Worm (Caenorhabditis elegans) whole organism, late embryonic: ENCODE data around the gene bath-7.

Experiments
- C08G9.2 ChIP-seq: sonication (generic microtip); optimal IDR thresholded peaks from 2 replicates; lab custom pipeline; 2016; ENCODE audit warnings: mild to moderate bottlenecking, missing genetic modification characterization, moderate library complexity, missing compliant biosample characterization
- T23F11.4 ChIP-seq: fragments of 200-800 bp; sonication (Bioruptor generic); optimal IDR thresholded peaks from 2 replicates; lab custom pipeline; 2018; ENCODE audit warnings: mild to moderate bottlenecking, missing genetic modification characterization, missing compliant biosample characterization
- ahr-1 ChIP-seq: sonication (generic microtip); optimal IDR thresholded peaks from 2 replicates; lab custom pipeline; 2016; ENCODE audit warnings: missing genetic modification characterization, missing compliant biosample characterization
- ama-1 ChIP-seq: fragments of 150-350 bp; optimal IDR thresholded peaks from 2 replicates; lab custom pipeline; 2014
- ceh-14 ChIP-seq: sonication (generic microtip); optimal IDR thresholded peaks from 2 replicates; lab custom pipeline; 2016; ENCODE audit warnings: missing genotype, missing genetic modification characterization, missing compliant biosample characterization
- ceh-2 ChIP-seq: sonication (generic microtip); optimal IDR thresholded peaks from 2 replicates; lab custom pipeline; 2016; ENCODE audit warnings: missing genotype, missing genetic modification characterization, missing compliant biosample characterization
- ceh-22 ChIP-seq: sonication (generic microtip); optimal IDR thresholded peaks from 2 replicates; lab custom pipeline; 2017; ENCODE audit warnings: missing biosample characterization, missing genetic modification characterization
- ceh-24 ChIP-seq: sonication (generic microtip); optimal IDR thresholded peaks from 2 replicates; lab custom pipeline; 2016; ENCODE audit warnings: mild to moderate bottlenecking, missing genetic modification characterization, missing compliant biosample characterization
- ceh-48 ChIP-seq: sonication (generic microtip); optimal IDR thresholded peaks from 2 replicates; lab custom pipeline; 2016; ENCODE audit warnings: missing genetic modification characterization, inconsistent platforms, missing compliant biosample characterization
- che-1 ChIP-seq: sonication (generic microtip); optimal IDR thresholded peaks from 2 replicates; lab custom pipeline; 2016; ENCODE audit warnings: mild to moderate bottlenecking, missing genetic modification characterization, missing compliant biosample characterization
- dmd-4 ChIP-seq: sonication (generic microtip); optimal IDR thresholded peaks from 2 replicates; lab custom pipeline; 2016; ENCODE audit warnings: borderline replicate concordance, missing genetic modification characterization, missing compliant biosample characterization
- elt-4 ChIP-seq: sonication (generic microtip); optimal IDR thresholded peaks from 2 replicates; lab custom pipeline; 2016; ENCODE audit warnings: missing genetic modification characterization, missing compliant biosample characterization
- ets-4 ChIP-seq: sonication (generic microtip); optimal IDR thresholded peaks from 2 replicates; lab custom pipeline; 2016; ENCODE audit warnings: missing genetic modification characterization, missing compliant biosample characterization
- eyg-1 ChIP-seq: sonication (generic microtip); optimal IDR thresholded peaks from 2 replicates; lab custom pipeline; 2016; ENCODE audit warnings: missing genotype, missing genetic modification characterization, missing compliant biosample characterization
- hlh-13 ChIP-seq: fragments of 200-800 bp; sonication (Bioruptor generic); optimal IDR thresholded peaks from 2 replicates; lab custom pipeline; 2018; ENCODE audit warnings: mild to moderate bottlenecking, missing genetic modification characterization, missing compliant biosample characterization
- hlh-15 ChIP-seq: sonication (generic microtip); optimal IDR thresholded peaks from 2 replicates; lab custom pipeline; 2016; ENCODE audit warnings: missing genetic modification characterization, missing compliant biosample characterization
- hlh-30 ChIP-seq: sonication (generic microtip); optimal IDR thresholded peaks from 2 replicates; lab custom pipeline; 2017; ENCODE audit warnings: antibody characterized with exemption, missing genetic modification characterization, missing compliant biosample characterization; ENCODE audit not compliant: insufficient read depth
- lim-6 ChIP-seq: sonication (generic microtip); optimal IDR thresholded peaks from 2 replicates; lab custom pipeline; 2016; ENCODE audit warnings: missing genetic modification characterization, missing compliant biosample characterization
- nfya-1 ChIP-seq: sonication (generic microtip); optimal IDR thresholded peaks from 2 replicates; lab custom pipeline; 2017; ENCODE audit warnings: missing genetic modification characterization, mild to moderate bottlenecking, missing compliant biosample characterization, antibody characterized with exemption, moderate library complexity
- nhr-11 ChIP-seq: fragments of 150-350 bp; optimal IDR thresholded peaks from 2 replicates; lab custom pipeline; 2014; ENCODE audit warnings: missing biosample characterization, missing genetic modification characterization
- nhr-232 ChIP-seq: sonication (generic microtip); optimal IDR thresholded peaks from 2 replicates; lab custom pipeline; 2016; ENCODE audit warnings: missing genetic modification characterization, missing compliant biosample characterization
- pag-3 ChIP-seq: sonication (generic microtip); optimal IDR thresholded peaks from 2 replicates; lab custom pipeline; 2016; ENCODE audit warnings: missing compliant biosample characterization, missing genetic modification characterization, borderline replicate concordance
- pha-2 ChIP-seq: sonication (generic microtip); optimal IDR thresholded peaks from 2 replicates; lab custom pipeline; 2017; ENCODE audit warnings: mild to moderate bottlenecking, missing genetic modification characterization, missing compliant biosample characterization
- pros-1 ChIP-seq: fragments of 150-350 bp; optimal IDR thresholded peaks from 2 replicates; lab custom pipeline; 2014; ENCODE audit warnings: missing biosample characterization, missing genetic modification reagents, missing genetic modification characterization
- ref-2 ChIP-seq: sonication (generic microtip); optimal IDR thresholded peaks from 2 replicates; lab custom pipeline; 2016; ENCODE audit warnings: missing genetic modification characterization, missing compliant biosample characterization
- rnt-1 ChIP-seq: sonication (generic microtip); optimal IDR thresholded peaks from 2 replicates; lab custom pipeline; 2016; ENCODE audit warnings: missing genetic modification characterization, missing compliant biosample characterization
- sdc-2 ChIP-seq: sonication (generic microtip); optimal IDR thresholded peaks from 2 replicates; lab custom pipeline; 2016; ENCODE audit warnings: missing genotype, missing genetic modification characterization, missing compliant biosample characterization
- sox-2 ChIP-seq: fragments of 200-800 bp; sonication (Bioruptor generic); IDR thresholded peaks from 2 replicates; pipeline ENCODE4 v1.3.6; 2022; ENCODE audit warnings: missing genetic modification reagents, missing genetic modification characterization, missing compliant biosample characterization
- syd-9 ChIP-seq: sonication (generic microtip); optimal IDR thresholded peaks from 2 replicates; lab custom pipeline; 2016; ENCODE audit warnings: mild to moderate bottlenecking, missing genetic modification characterization, moderate library complexity, missing compliant biosample characterization
- tbx-7 ChIP-seq: sonication (generic microtip); optimal IDR thresholded peaks from 2 replicates; lab custom pipeline; 2016; ENCODE audit warnings: missing genotype, missing genetic modification characterization, missing compliant biosample characterization
- ttx-3 ChIP-seq: sonication (generic microtip); optimal IDR thresholded peaks from 2 replicates; lab custom pipeline; 2016; ENCODE audit warnings: missing genetic modification reagents, missing genetic modification characterization, missing compliant biosample characterization
- unc-3 ChIP-seq, 2 experiments: fragments of 200-800 bp in 1 of 2; sonication (Bioruptor generic) in 1 of 2; sonication (generic microtip) in 1 of 2; conservative IDR thresholded peaks in 1 of 2; optimal IDR thresholded peaks in 1 of 2; 2 replicates each; pipeline versions ENCODE4 v1.3.6 to Lab custom; 2016 to 2022; ENCODE audit warnings: missing compliant biosample characterization in 2 of 2, missing genetic modification characterization in 2 of 2, missing genetic modification reagents in 1 of 2
- unc-86 ChIP-seq: sonication (generic microtip); optimal IDR thresholded peaks from 2 replicates; lab custom pipeline; 2016; ENCODE audit warnings: missing genetic modification characterization, missing compliant biosample characterization
- ztf-16 ChIP-seq: sonication (generic microtip); optimal IDR thresholded peaks from 2 replicates; lab custom pipeline; 2017; ENCODE audit warnings: missing genetic modification characterization, missing compliant biosample characterization

bath-7 gene

ce11 chrII:1886379-1886778, 34.5 kb downstream of the bath-7 start, which contains the start of gene math-7:
Gene math-7 (minus strand): TSS chrII:1886479.
- no peak for TF ChIP-seq rnt-1 (tag; lab: Kevin White, UChicago)
- no peak for TF ChIP-seq ceh-14 (tag; lab: Kevin White, UChicago)
- TF ChIP-seq ahr-1: no peak
- no peak for TF ChIP-seq ttx-3 (tag; lab: Kevin White, UChicago)
- no peak for TF ChIP-seq hlh-13
- TF ChIP-seq unc-3 (GFP tag; conservative IDR thresholded peaks at IDR 0.05; lab: Robert Waterston, UW): no peak
- no peak for TF ChIP-seq unc-3 (tag; optimal IDR thresholded peaks at IDR 0.05; lab: Kevin White, UChicago)
- no peak for TF ChIP-seq hlh-30 (tag; lab: Kevin White, UChicago)

ce11 chrII:1884635-1885034, 36.3 kb downstream of the bath-7 start, which contains the start of gene math-6:
Gene math-6 (minus strand): TSS chrII:1884735.
- no peak for TF ChIP-seq pha-2 (tag; lab: Kevin White, UChicago)
- TF ChIP-seq sdc-2 (tag; lab: Kevin White, UChicago): no peak
- TF ChIP-seq nfya-1 (tag; lab: Kevin White, UChicago): no peak
- TF ChIP-seq unc-86: no peak
- no peak for TF ChIP-seq T23F11.4 (GFP tag; lab: Kevin White, UChicago)
- no peak for TF ChIP-seq ets-4 (tag; lab: Kevin White, UChicago)
- TF ChIP-seq syd-9 (tag; lab: Kevin White, UChicago): no peak
- TF ChIP-seq ttx-3 (tag; lab: Kevin White, UChicago): no peak
- no peak for TF ChIP-seq pros-1
- TF ChIP-seq nhr-232 (tag; lab: Kevin White, UChicago): no peak
- no peak for TF ChIP-seq ceh-22 (tag; lab: Kevin White, UChicago)
- no peak for TF ChIP-seq dmd-4 (tag; lab: Kevin White, UChicago)
- no peak for TF ChIP-seq che-1 (tag; lab: Kevin White, UChicago)
- TF ChIP-seq C08G9.2: no peak
- no peak for TF ChIP-seq lim-6 (tag; lab: Kevin White, UChicago)
- no peak for TF ChIP-seq ceh-2 (tag; lab: Kevin White, UChicago)

- no peak for TF ChIP-seq nhr-11
- TF ChIP-seq hlh-15 (tag; lab: Kevin White, UChicago): no peak
- TF ChIP-seq sox-2: no peak
- TF ChIP-seq sdc-2 (tag; lab: Kevin White, UChicago): no peak
- TF ChIP-seq rnt-1 (tag; lab: Kevin White, UChicago): no peak
- no peak for TF ChIP-seq T23F11.4 (GFP tag; lab: Kevin White, UChicago)
- no peak for TF ChIP-seq lim-6 (tag; lab: Kevin White, UChicago)
- TF ChIP-seq ceh-14 (tag; lab: Kevin White, UChicago): no peak
- TF ChIP-seq pag-3 (tag; lab: Kevin White, UChicago): no peak
- TF ChIP-seq ref-2 (tag; lab: Kevin White, UChicago): no peak
- no peak for TF ChIP-seq unc-86
- TF ChIP-seq eyg-1 (tag; lab: Kevin White, UChicago): no peak
- TF ChIP-seq ztf-16 (tag; lab: Kevin White, UChicago): no peak
- no peak for TF ChIP-seq ceh-22 (tag; lab: Kevin White, UChicago)
- no peak for TF ChIP-seq tbx-7 (tag; lab: Kevin White, UChicago)
- TF ChIP-seq ceh-2 (tag; lab: Kevin White, UChicago): no peak
- TF ChIP-seq ceh-48 (tag; lab: Kevin White, UChicago): no peak
- no peak for TF ChIP-seq ama-1
These were observed 38.2 kb downstream of the bath-7 start, which contains the start of gene math-5 for ce11 chrII:1882705-1883104. Gene math-5 (minus strand): TSS chrII:1882805.

- no peak for TF ChIP-seq eyg-1 (tag; lab: Kevin White, UChicago)
- no peak for TF ChIP-seq ceh-2 (tag; lab: Kevin White, UChicago)
- no peak for TF ChIP-seq elt-4 (tag; lab: Kevin White, UChicago)
- no peak for TF ChIP-seq ceh-24
- no peak for TF ChIP-seq ceh-22 (tag; lab: Kevin White, UChicago)
- no peak for TF ChIP-seq che-1 (tag; lab: Kevin White, UChicago)
- no peak for TF ChIP-seq ets-4 (tag; lab: Kevin White, UChicago)
- TF ChIP-seq hlh-30 (tag; lab: Kevin White, UChicago): no peak
These were observed 42.3 kb downstream of the bath-7 start, which contains the start of gene math-16 for ce11 chrII:1878663-1879062. Gene math-16 (minus strand): TSS chrII:1878763.
